Worm (Caenorhabditis elegans) whole organism, mixed stage, embryonic: Measurements from ENCODE around the gene lin-15A.

Experiments used
- M03D4.4 ChIP-seq: sonication (generic microtip); optimal IDR thresholded peaks from 2 replicates; lab custom pipeline; 2017; ENCODE audit warnings: mild to moderate bottlenecking, missing genetic modification characterization, missing compliant biosample characterization
- bed-3 ChIP-seq: fragments of 200-800 bp; sonication (Bioruptor generic); optimal IDR thresholded peaks from 3 replicates; lab custom pipeline; 2018; ENCODE audit warnings: mild to moderate bottlenecking, missing genetic modification characterization, moderate library complexity, missing compliant biosample characterization
- blmp-1 ChIP-seq: fragments of 150-350 bp; optimal IDR thresholded peaks from 2 replicates; lab custom pipeline; 2014; ENCODE audit warnings: missing biosample characterization, missing genetic modification characterization
- ceh-39 ChIP-seq: fragments of 150-350 bp; optimal IDR thresholded peaks from 2 replicates; lab custom pipeline; 2014; ENCODE audit warnings: missing biosample characterization, missing genetic modification characterization
- ceh-43 ChIP-seq: fragments of 200-800 bp; sonication (Bioruptor generic); optimal IDR thresholded peaks from 2 replicates; lab custom pipeline; 2018; ENCODE audit warnings: mild to moderate bottlenecking, missing genetic modification characterization, moderate library complexity, missing compliant biosample characterization
- ceh-83 ChIP-seq: fragments of 200-800 bp; sonication (Bioruptor generic); optimal IDR thresholded peaks from 2 replicates; lab custom pipeline; 2018; ENCODE audit warnings: mild to moderate bottlenecking, missing genetic modification characterization, missing compliant biosample characterization
- ces-1 ChIP-seq: fragments of 150-350 bp; optimal IDR thresholded peaks from 2 replicates; lab custom pipeline; 2014; ENCODE audit warnings: missing biosample characterization, missing genetic modification reagents, missing genetic modification characterization
- cnd-1 ChIP-seq: fragments of 200-800 bp; sonication (Bioruptor generic); optimal IDR thresholded peaks from 2 replicates; lab custom pipeline; 2018; ENCODE audit warnings: mild to moderate bottlenecking, missing genetic modification characterization, missing compliant biosample characterization
- drap-1 ChIP-seq: fragments of 200-800 bp; sonication (Bioruptor generic); optimal IDR thresholded peaks from 3 replicates; lab custom pipeline; 2018; ENCODE audit warnings: mild to moderate bottlenecking, missing genetic modification characterization, missing compliant biosample characterization
- elt-1 ChIP-seq: sonication (generic microtip); optimal IDR thresholded peaks from 2 replicates; lab custom pipeline; 2017; ENCODE audit warnings: missing genetic modification characterization, mild to moderate bottlenecking, missing compliant biosample characterization, antibody characterized with exemption, moderate library complexity, borderline replicate concordance; ENCODE audit not compliant: insufficient read depth
- elt-3 ChIP-seq: fragments of 150-350 bp; optimal IDR thresholded peaks from 2 replicates; lab custom pipeline; 2014; ENCODE audit warnings: missing biosample characterization, missing genetic modification characterization
- flh-1 ChIP-seq: fragments of 200-800 bp; sonication (Bioruptor generic); optimal IDR thresholded peaks from 2 replicates; lab custom pipeline; 2018; ENCODE audit warnings: mild to moderate bottlenecking, missing genetic modification characterization, moderate library complexity, missing compliant biosample characterization
- ham-2 ChIP-seq: fragments of 200-800 bp; sonication (Bioruptor generic); optimal IDR thresholded peaks from 2 replicates; lab custom pipeline; 2018; ENCODE audit warnings: mild to moderate bottlenecking, missing genetic modification characterization, missing compliant biosample characterization
- hlh-1 ChIP-seq: fragments of 150-350 bp; optimal IDR thresholded peaks from 2 replicates; lab custom pipeline; 2014; ENCODE audit warnings: missing biosample characterization, missing genetic modification reagents, missing genetic modification characterization
- lin-13 ChIP-seq: fragments of 150-350 bp; optimal IDR thresholded peaks from 2 replicates; lab custom pipeline; 2014; ENCODE audit warnings: missing biosample characterization, missing genetic modification characterization
- lin-32 ChIP-seq: fragments of 200-800 bp; sonication (Bioruptor generic); optimal IDR thresholded peaks from 2 replicates; lab custom pipeline; 2018; ENCODE audit warnings: mild to moderate bottlenecking, missing genetic modification characterization, missing compliant biosample characterization
- lsy-2 ChIP-seq: fragments of 150-350 bp; optimal IDR thresholded peaks from 2 replicates; lab custom pipeline; 2014; ENCODE audit warnings: missing biosample characterization, missing genetic modification characterization
- mab-5 ChIP-seq: fragments of 150-350 bp; optimal IDR thresholded peaks from 2 replicates; lab custom pipeline; 2014; ENCODE audit warnings: missing biosample characterization, missing genetic modification characterization
- mep-1 ChIP-seq: fragments of 150-350 bp; optimal IDR thresholded peaks from 2 replicates; lab custom pipeline; 2017; ENCODE audit warnings: missing biosample characterization, missing genetic modification reagents, missing genetic modification characterization, inconsistent platforms
- mls-2 ChIP-seq: sonication (generic microtip); optimal IDR thresholded peaks from 2 replicates; lab custom pipeline; 2016; ENCODE audit warnings: mild to moderate bottlenecking, missing genetic modification characterization, moderate library complexity, missing compliant biosample characterization
- nhr-2 ChIP-seq: fragments of 150-350 bp; optimal IDR thresholded peaks from 2 replicates; lab custom pipeline; 2014; ENCODE audit warnings: missing biosample characterization, missing genetic modification characterization
- nhr-76 ChIP-seq: sonication (generic microtip); optimal IDR thresholded peaks from 2 replicates; lab custom pipeline; 2017; ENCODE audit warnings: missing biosample characterization, missing genetic modification characterization
- sem-2 ChIP-seq: fragments of 200-800 bp; sonication (Bioruptor generic); optimal IDR thresholded peaks from 2 replicates; lab custom pipeline; 2018; ENCODE audit warnings: mild to moderate bottlenecking, missing genetic modification characterization, missing compliant biosample characterization
- snpc-4 ChIP-seq: fragments of 150-350 bp; optimal IDR thresholded peaks from 2 replicates; lab custom pipeline; 2014; ENCODE audit warnings: missing biosample characterization, missing genetic modification characterization
- tbx-8 ChIP-seq: fragments of 200-800 bp; sonication (Bioruptor generic); optimal IDR thresholded peaks from 2 replicates; lab custom pipeline; 2018; ENCODE audit warnings: mild to moderate bottlenecking, missing genetic modification characterization, moderate library complexity, missing compliant biosample characterization
- unc-120 ChIP-seq: sonication (generic microtip); optimal IDR thresholded peaks from 2 replicates; lab custom pipeline; 2017; ENCODE audit warnings: missing genetic modification characterization, missing compliant biosample characterization; ENCODE audit not compliant: poor library complexity, severe bottlenecking
- unc-62 ChIP-seq: fragments of 150-350 bp; optimal IDR thresholded peaks from 2 replicates; lab custom pipeline; 2014; ENCODE audit warnings: missing biosample characterization, missing genetic modification reagents, missing genetic modification characterization
- zip-8 ChIP-seq: fragments of 150-350 bp; optimal IDR thresholded peaks from 2 replicates; lab custom pipeline; 2014; ENCODE audit warnings: missing biosample characterization, missing genetic modification characterization
- ztf-11 ChIP-seq: fragments of 150-350 bp; optimal IDR thresholded peaks from 2 replicates; lab custom pipeline; 2014; ENCODE audit warnings: missing biosample characterization, missing genetic modification characterization

lin-15A gene

DNA sequence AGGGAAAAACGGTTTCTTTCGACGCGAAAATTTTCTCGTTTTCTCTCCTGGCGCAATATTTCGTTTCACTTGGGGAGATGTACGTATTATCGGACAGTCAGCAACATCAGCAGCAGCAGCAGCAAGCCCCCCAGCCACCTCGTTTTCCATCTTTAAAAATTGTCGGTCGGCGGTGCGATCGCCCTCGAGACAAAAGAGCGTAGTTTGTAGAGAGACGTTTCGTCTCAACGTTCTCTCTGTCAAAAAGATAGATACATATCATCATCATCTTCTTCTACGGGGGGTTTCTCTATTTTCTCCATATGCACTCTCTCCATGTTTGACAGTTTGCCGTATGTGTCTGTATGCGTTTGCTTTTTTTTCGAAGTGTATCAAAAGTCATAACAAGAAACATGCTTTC lies 22.2 kb upstream of the lin-15A start:
- peak; percentile 13 for TF ChIP-seq ham-2 (GFP tag; lab: Kevin White, UChicago)
- no peak for TF ChIP-seq ces-1 (GFP tag; lab: Kevin White, UChicago)
- no peak for TF ChIP-seq ztf-11

DNA sequence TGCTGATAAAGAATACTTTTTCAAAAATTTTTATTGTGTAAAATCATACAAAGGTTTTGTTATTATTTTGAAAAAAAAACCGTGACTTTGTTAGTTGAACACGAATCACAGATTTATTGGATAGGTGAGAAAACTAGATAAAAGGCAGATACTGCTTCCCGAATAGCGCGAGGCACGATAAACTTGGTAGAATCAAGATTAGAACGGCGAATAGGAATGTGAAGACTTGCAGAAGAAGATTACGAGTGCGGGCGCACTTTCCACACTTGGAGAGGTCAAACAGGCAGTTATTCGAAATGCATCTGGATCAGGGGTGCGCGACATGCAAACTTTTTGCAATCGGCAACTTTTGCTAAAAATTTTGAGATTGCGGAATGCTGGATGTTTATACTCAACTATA lies 18.6 kb upstream of the lin-15A start:
- no peak for TF ChIP-seq tbx-8
- TF ChIP-seq elt-1: peak; percentile 70
- TF ChIP-seq ham-2 (GFP tag; lab: Kevin White, UChicago): peak; percentile 42
- TF ChIP-seq, all 35 proteins: peak for 2

DNA sequence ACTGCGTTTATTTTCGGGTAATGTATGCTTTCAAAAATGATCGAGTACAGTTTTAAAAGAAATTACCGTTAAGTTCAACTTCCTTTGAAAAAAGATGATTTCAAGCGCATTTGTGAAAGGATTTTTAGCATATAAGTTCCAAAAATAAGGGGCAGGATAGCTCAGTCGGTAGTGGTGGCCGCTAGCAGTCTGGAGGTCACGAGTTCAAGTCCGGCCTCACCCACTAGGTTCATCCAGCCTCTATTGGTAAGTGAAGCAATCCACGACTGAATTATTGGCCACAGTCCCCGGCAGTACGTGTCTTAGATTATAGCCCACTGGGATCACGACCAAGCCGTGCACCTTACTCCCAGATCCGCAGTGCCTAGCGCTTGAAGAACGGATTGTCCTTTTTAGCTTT lies 14.8 kb upstream of the lin-15A start:
- TF ChIP-seq elt-3: no peak
- TF ChIP-seq mls-2 (tag; lab: Kevin White, UChicago): no peak
- TF ChIP-seq bed-3 (GFP tag; lab: Kevin White, UChicago): no peak
- no peak for TF ChIP-seq nhr-76 (tag; lab: Kevin White, UChicago)
- TF ChIP-seq elt-1: no peak
- no peak for TF ChIP-seq unc-62 (GFP tag; lab: Kevin White, UChicago)
- TF ChIP-seq snpc-4: no peak
- TF ChIP-seq ceh-39 (tag; lab: Kevin White, UChicago): no peak
- TF ChIP-seq ham-2 (GFP tag; lab: Kevin White, UChicago): no peak
- TF ChIP-seq blmp-1 (tag; lab: Kevin White, UChicago): no peak
- no peak for TF ChIP-seq tbx-8
- no peak for TF ChIP-seq drap-1
- TF ChIP-seq ceh-83 (GFP tag; lab: Kevin White, UChicago): no peak
- TF ChIP-seq flh-1 (GFP tag; lab: Kevin White, UChicago): no peak
- no peak for TF ChIP-seq ces-1 (GFP tag; lab: Kevin White, UChicago)
- TF ChIP-seq M03D4.4: no peak
- TF ChIP-seq cnd-1: no peak
- TF ChIP-seq lin-32 (GFP tag; lab: Kevin White, UChicago): no peak
- no peak for TF ChIP-seq sem-2 (GFP tag; lab: Kevin White, UChicago)
- TF ChIP-seq unc-120 (tag; lab: Kevin White, UChicago): no peak

DNA sequence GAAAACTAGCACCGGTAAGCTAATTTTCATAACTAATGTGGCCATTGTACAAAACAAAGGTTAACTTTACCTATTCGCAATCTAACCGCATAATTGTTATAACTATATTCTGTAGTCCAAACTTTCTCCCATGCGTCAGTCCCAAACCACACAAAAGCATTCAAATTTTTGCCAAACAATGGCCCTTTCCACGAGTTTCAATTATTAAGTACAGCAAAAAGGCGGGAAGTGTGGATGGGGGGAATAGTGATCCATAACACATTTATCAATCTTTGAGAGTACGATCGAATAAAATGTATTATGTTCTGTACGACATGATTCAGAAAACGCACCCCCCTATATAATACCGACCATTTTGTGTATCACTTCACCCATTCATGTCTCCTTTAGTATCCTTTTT lies 13.4 kb upstream of the lin-15A start, which contains the start of gene ZK662.6:
TSS of gene ZK662.6 (plus strand) at position 301 of the 400 bp plus-strand sequence.
- TF ChIP-seq sem-2 (GFP tag; lab: Kevin White, UChicago) (no peak), nhr-76 (tag; lab: Kevin White, UChicago) (no peak), bed-3 (GFP tag; lab: Kevin White, UChicago) (no peak), snpc-4 (no peak), unc-62 (GFP tag; lab: Kevin White, UChicago) (no peak), zip-8 (tag; lab: Kevin White, UChicago) (no peak), nhr-2 (tag; lab: Kevin White, UChicago) (no peak), ceh-83 (GFP tag; lab: Kevin White, UChicago) (no peak), cnd-1 (no peak), lsy-2 (tag; lab: Kevin White, UChicago) (no peak), mls-2 (tag; lab: Kevin White, UChicago) (no peak), ceh-43 (GFP tag; lab: Kevin White, UChicago) (no peak), mab-5 (tag; lab: Kevin White, UChicago) (no peak), elt-1 (no peak), ceh-39 (tag; lab: Kevin White, UChicago) (no peak)

DNA sequence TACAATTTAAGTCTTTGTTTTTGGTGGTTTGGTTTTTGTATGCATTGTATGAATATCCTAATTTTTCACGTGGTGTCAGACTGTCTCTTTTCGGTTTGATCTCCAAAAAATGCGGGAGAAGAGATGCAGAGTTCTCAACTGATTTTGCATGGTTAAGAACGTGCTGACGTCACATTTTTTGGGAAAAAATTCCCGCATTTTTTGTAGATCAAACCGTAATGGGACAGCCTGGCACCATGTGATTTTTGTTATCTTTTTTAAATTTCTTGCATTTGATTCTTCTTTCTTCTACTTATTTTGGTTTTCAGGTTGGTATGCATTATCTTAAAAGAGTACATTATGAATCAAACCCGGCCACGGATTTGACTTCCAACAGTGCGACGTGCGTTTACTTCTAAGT lies 10.4 kb upstream of the lin-15A start, which contains the start of gene ZK662.5:
TSS of gene ZK662.5 (plus strand) at position 301 of the 400 bp plus-strand sequence.
- TF ChIP-seq blmp-1 (tag; lab: Kevin White, UChicago) (no peak), unc-62 (GFP tag; lab: Kevin White, UChicago) (no peak), mep-1 (no peak), sem-2 (GFP tag; lab: Kevin White, UChicago) (no peak), ces-1 (GFP tag; lab: Kevin White, UChicago) (no peak), lsy-2 (tag; lab: Kevin White, UChicago) (no peak)

DNA sequence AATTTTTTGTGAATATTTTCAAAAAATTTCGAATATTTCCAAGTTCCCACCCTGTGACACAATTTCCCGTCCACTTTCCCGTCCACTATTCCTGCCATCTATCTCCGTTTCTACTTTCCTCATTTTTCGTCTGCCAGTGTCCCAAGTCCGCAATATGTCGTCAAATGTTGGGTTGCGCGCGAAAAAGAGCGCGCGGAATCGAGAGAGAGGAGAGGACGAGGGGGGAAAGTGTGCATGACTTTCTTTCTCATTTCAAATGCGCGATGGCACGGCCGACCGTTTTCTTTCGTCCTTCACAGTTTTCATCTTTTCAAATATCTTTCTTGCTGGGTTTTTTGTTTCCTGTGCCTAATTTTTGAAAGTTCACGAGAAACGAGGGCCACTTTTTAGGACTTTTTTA lies 6.8 kb upstream of the lin-15A start:
- TF ChIP-seq elt-1 (no peak), hlh-1 (tag; lab: Kevin White, UChicago) (peak; percentile 2), mep-1 (peak; percentile 43), lin-13 (tag; lab: Kevin White, UChicago) (peak; percentile 55)
